Fruit fly (Drosophila melanogaster): Measurements from ENCODE around the gene neo.
A peak's percentile ranks its signal among the peaks of the same experiment; 100 is the strongest.

The neo gene

DNA sequence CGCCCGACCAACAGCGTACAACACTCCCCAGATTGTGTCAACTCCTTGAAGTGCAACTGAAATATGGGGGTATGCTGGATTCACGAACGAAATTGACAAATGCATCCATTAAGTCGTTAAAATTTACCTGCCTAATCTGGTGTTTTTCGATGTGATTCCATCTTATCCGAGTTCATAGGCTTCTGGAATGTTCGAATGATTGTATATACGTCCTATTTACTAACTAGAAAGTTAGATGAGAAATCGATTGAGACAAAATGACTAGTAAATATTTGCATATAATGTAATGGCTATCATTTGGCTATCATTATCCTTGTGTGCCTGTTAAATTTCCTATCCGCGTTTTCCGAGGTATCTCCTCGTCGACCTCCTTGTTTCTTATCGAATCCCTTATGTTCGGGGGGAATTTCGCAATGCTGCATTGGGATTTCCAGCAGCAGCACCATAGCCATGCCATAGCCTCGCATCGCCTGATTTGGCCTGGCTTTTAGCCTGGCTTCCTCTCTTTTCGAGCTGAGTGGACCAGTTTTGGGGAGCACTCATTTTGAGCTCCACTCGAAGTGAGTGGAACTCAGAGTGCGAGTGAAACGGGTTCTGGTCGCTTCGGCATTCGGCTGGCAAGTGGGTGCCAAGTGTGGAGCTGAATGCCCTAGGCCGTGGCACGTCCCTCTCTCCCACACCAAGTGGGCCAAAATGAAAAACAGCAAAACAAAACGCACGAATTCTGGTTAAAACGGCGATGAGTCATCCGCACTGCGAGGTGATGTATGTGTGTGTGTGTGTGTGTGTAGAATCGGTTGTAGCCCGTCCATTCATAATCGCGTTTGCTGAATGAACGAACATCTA is 40.6 kb upstream of the neo start (continued):
- TF ChIP-seq luna (GFP tag; optimal IDR thresholded peaks at IDR 0.05) (no peak), D19B (GFP tag; optimal IDR thresholded peaks at IDR 0.05) (no peak), tup (GFP tag; optimal IDR thresholded peaks at IDR 0.05) (no peak), CG4404 (GFP tag; IDR thresholded peaks at IDR 0.05) (no peak), dysf (GFP tag; IDR thresholded peaks at IDR 0.05) (no peak), CG9727 (GFP tag; optimal IDR thresholded peaks at IDR 0.05) (no peak), CG2875 (GFP tag; optimal IDR thresholded peaks at IDR 0.05) (no peak), mirr (GFP tag; optimal IDR thresholded peaks at IDR 0.05) (no peak), CG10209 (GFP tag; optimal IDR thresholded peaks at IDR 0.05) (no peak), Stat92E (GFP tag; optimal IDR thresholded peaks at IDR 0.05) (peak in 1 of 3 experiments; percentile 37), usp (GFP tag; optimal IDR thresholded peaks at IDR 0.05) (no peak), tna (GFP tag; IDR thresholded peaks at IDR 0.05; ENCODE audit: partially characterized antibody) (peak; percentile 41; the same call in 1 of the 2 replicates), dmrt99B (tag; optimal IDR thresholded peaks at IDR 0.05) (no peak), CG1529 (GFP tag; optimal IDR thresholded peaks at IDR 0.05) (no peak), CG12071 (GFP tag; optimal IDR thresholded peaks at IDR 0.05) (no peak), gt (GFP tag; IDR thresholded peaks at IDR 0.05) (no peak), ci (GFP tag; IDR thresholded peaks at IDR 0.05) (peak; percentile 29; the same call in 1 of the 3 replicates), CG3838 (GFP tag; optimal IDR thresholded peaks at IDR 0.05) (no peak), CG12942 (GFP tag; optimal IDR thresholded peaks at IDR 0.05) (no peak), dan (GFP tag; IDR thresholded peaks at IDR 0.05) (no peak), bbx (GFP tag; IDR thresholded peaks at IDR 0.05; ENCODE audit: partially characterized antibody) (peak; percentile 60; the same call in 1 of the 2 replicates), grn (GFP tag; optimal IDR thresholded peaks at IDR 0.05) (no peak), slp2 (GFP tag; optimal IDR thresholded peaks at IDR 0.05) (no peak), CG4820 (GFP tag; optimal IDR thresholded peaks at IDR 0.05) (no peak), Dip2 (GFP tag; IDR thresholded peaks at IDR 0.05) (no peak), Sox100B (GFP tag; optimal IDR thresholded peaks at IDR 0.05) (no peak), CG9215 (GFP tag; IDR thresholded peaks at IDR 0.05) (no peak), croc (GFP tag; conservative IDR thresholded peaks at IDR 0.05) (no peak), CG16815 (GFP tag; optimal IDR thresholded peaks at IDR 0.05) (no peak), CTCF (GFP tag; optimal IDR thresholded peaks at IDR 0.05) (no peak), sr (GFP tag; IDR thresholded peaks at IDR 0.05) (0 out of 3 replicates have a peak, but pooled peaks have one; percentile 21), Pdp1 (GFP tag; optimal IDR thresholded peaks at IDR 0.05) (no peak), corto (GFP tag; optimal IDR thresholded peaks at IDR 0.05) (no peak), B-H1 (GFP tag; IDR thresholded peaks at IDR 0.05) (no peak), Sox102F (GFP tag; optimal IDR thresholded peaks at IDR 0.05) (no peak), PHDP (tag; optimal IDR thresholded peaks at IDR 0.05) (no peak), chm (GFP tag; IDR thresholded peaks at IDR 0.05) (no peak), bigmax (GFP tag; optimal IDR thresholded peaks at IDR 0.05) (no peak), CG1024 (GFP tag; IDR thresholded peaks at IDR 0.05) (no peak), hbn (GFP tag; IDR thresholded peaks at IDR 0.05; ENCODE audit: partially characterized antibody) (no peak; the same call in 1 of the 2 replicates), sisA (GFP tag; IDR thresholded peaks at IDR 0.05) (no peak), Dll (GFP tag; IDR thresholded peaks at IDR 0.05; ENCODE audit: partially characterized antibody) (no peak), Poxn (GFP tag; IDR thresholded peaks at IDR 0.05) (no peak), psq (GFP tag; optimal IDR thresholded peaks at IDR 0.05) (no peak), so (GFP tag; IDR thresholded peaks at IDR 0.05) (no peak), CG43689 (GFP tag; IDR thresholded peaks at IDR 0.05) (no peak), inv (GFP tag; IDR thresholded peaks at IDR 0.05; ENCODE audit: partially characterized antibody) (peak; percentile 16; the same call in 1 of the 2 replicates), Trl (optimal IDR thresholded peaks at IDR 0.05) (peak; percentile 5 to 29), Trl (GFP tag; optimal IDR thresholded peaks at IDR 0.05) (no peak), CG31365 (tag; optimal IDR thresholded peaks at IDR 0.05) (no peak)

Data from whole organism, embryonic.